Fruit fly (Drosophila melanogaster) whole organism, embryonic: ENCODE data around the gene Pdhb.
A peak's percentile ranks its signal among the peaks of the same experiment; 100 is the strongest.

Experiments used
- B-H2 ChIP-seq: fragments of 200-800 bp; sonication (Bioruptor generic); optimal IDR thresholded peaks from 2 replicates; lab custom pipeline; 2018; ENCODE audit warnings: missing biosample characterization, mild to moderate bottlenecking, missing genetic modification characterization
- BtbVII ChIP-seq: fragments of 200-800 bp; sonication (Bioruptor generic); optimal IDR thresholded peaks from 3 replicates; lab custom pipeline; 2017; ENCODE audit warnings: missing biosample characterization, mild to moderate bottlenecking, missing genetic modification characterization
- CG10147 ChIP-seq: fragments of 200-800 bp; sonication (Bioruptor generic); optimal IDR thresholded peaks from 2 replicates; lab custom pipeline; 2019; ENCODE audit warnings: missing biosample characterization, mild to moderate bottlenecking, missing genetic modification characterization, moderate library complexity
- CG12299 ChIP-seq: fragments of 200-800 bp; sonication (Bioruptor generic); optimal IDR thresholded peaks from 2 replicates; lab custom pipeline; 2018; ENCODE audit warnings: missing biosample characterization, mild to moderate bottlenecking, missing genetic modification characterization
- CG12391 ChIP-seq: fragments of 200-800 bp; sonication (Bioruptor generic); optimal IDR thresholded peaks from 3 replicates; lab custom pipeline; 2018; ENCODE audit warnings: missing biosample characterization, mild to moderate bottlenecking, missing genetic modification characterization, moderate library complexity
- CG13624 ChIP-seq: fragments of 200-800 bp; sonication (Bioruptor generic); optimal IDR thresholded peaks from 2 replicates; lab custom pipeline; 2016; ENCODE audit warnings: missing biosample characterization, missing genetic modification characterization
- CG15269 ChIP-seq: fragments of 200-800 bp; sonication (Bioruptor generic); optimal IDR thresholded peaks from 2 replicates; lab custom pipeline; 2018; ENCODE audit warnings: missing biosample characterization, mild to moderate bottlenecking, missing genetic modification characterization, moderate library complexity
- CG16813 ChIP-seq: fragments of 200-800 bp; sonication (Bioruptor generic); IDR thresholded peaks from 3 replicates; pipeline ENCODE4 v1.3.6; 2022; ENCODE audit warnings: missing biosample characterization, missing genetic modification characterization; ENCODE audit not compliant: partially characterized antibody
- CG17568 ChIP-seq: fragments of 200-800 bp; sonication (Bioruptor generic); optimal IDR thresholded peaks from 2 replicates; lab custom pipeline; 2018; ENCODE audit warnings: missing biosample characterization, mild to moderate bottlenecking, missing genetic modification characterization, moderate library complexity
- CG1792 ChIP-seq: fragments of 200-800 bp; sonication (Bioruptor generic); optimal IDR thresholded peaks from 2 replicates; lab custom pipeline; 2016; ENCODE audit warnings: missing biosample characterization, missing genetic modification characterization
- CG2875 ChIP-seq: fragments of 200-800 bp; sonication (Bioruptor generic); optimal IDR thresholded peaks from 2 replicates; lab custom pipeline; 2017; ENCODE audit warnings: missing biosample characterization, mild to moderate bottlenecking, missing genetic modification characterization, missing genetic modification reagents
- CG31224 ChIP-seq: fragments of 200-800 bp; sonication (Bioruptor generic); IDR thresholded peaks from 2 replicates; pipeline ENCODE4 v1.3.6; 2022; ENCODE audit warnings: missing biosample characterization, missing genetic modification characterization
- CG34224 ChIP-seq: fragments of 200-800 bp; sonication (Bioruptor generic); IDR thresholded peaks from 3 replicates; pipeline ENCODE4 v1.3.6; 2022; ENCODE audit warnings: missing biosample characterization, missing genetic modification characterization; ENCODE audit not compliant: partially characterized antibody
- CG3995 ChIP-seq: fragments of 200-800 bp; sonication (Bioruptor generic); optimal IDR thresholded peaks from 3 replicates; lab custom pipeline; 2016; ENCODE audit warnings: missing biosample characterization, missing genetic modification characterization
- CG4424 ChIP-seq: fragments of 200-800 bp; sonication (Bioruptor generic); optimal IDR thresholded peaks from 3 replicates; lab custom pipeline; 2016; ENCODE audit warnings: missing biosample characterization, missing genetic modification characterization
- CG4617 ChIP-seq: fragments of 200-800 bp; sonication (Bioruptor generic); optimal IDR thresholded peaks from 3 replicates; lab custom pipeline; 2016; ENCODE audit warnings: missing biosample characterization, missing genetic modification characterization, borderline replicate concordance
- CG8388 ChIP-seq: fragments of 200-800 bp; sonication (Bioruptor generic); optimal IDR thresholded peaks from 2 replicates; lab custom pipeline; 2019; ENCODE audit warnings: missing biosample characterization, mild to moderate bottlenecking, missing genetic modification characterization, moderate library complexity
- Camta ChIP-seq: fragments of 200-800 bp; sonication (Bioruptor generic); optimal IDR thresholded peaks from 2 replicates; lab custom pipeline; 2016; ENCODE audit warnings: missing biosample characterization, missing genetic modification characterization
- CkIIα-i1 ChIP-seq: fragments of 200-800 bp; sonication (Bioruptor generic); IDR thresholded peaks from 2 replicates; pipeline ENCODE4 v1.3.6; 2022; ENCODE audit warnings: missing biosample characterization, missing genetic modification characterization
- CrebB ChIP-seq: fragments of 200-800 bp; sonication (Bioruptor generic); optimal IDR thresholded peaks from 3 replicates; lab custom pipeline; 2018; ENCODE audit warnings: missing biosample characterization, mild to moderate bottlenecking, missing genetic modification characterization
- Drgx ChIP-seq: fragments of 200-800 bp; sonication (Bioruptor generic); IDR thresholded peaks from 2 replicates; pipeline ENCODE4 v1.3.6; 2022; ENCODE audit warnings: missing biosample characterization, missing genetic modification characterization
- Eip74EF ChIP-seq, 2 experiments: fragments of 200-800 bp in 1 of 2; fragments of >200 bp in 1 of 2; sonication (Bioruptor generic) in 1 of 2; optimal IDR thresholded peaks; 2 replicates each; lab custom pipeline; 2017 to 2019; ENCODE audit warnings: missing biosample characterization in 2 of 2, missing genetic modification characterization in 2 of 2, mild to moderate bottlenecking in 1 of 2, moderate library complexity in 1 of 2
- HLH54F ChIP-seq: fragments of 200-800 bp; sonication (Bioruptor generic); optimal IDR thresholded peaks from 3 replicates; lab custom pipeline; 2016; ENCODE audit warnings: missing biosample characterization, missing genetic modification characterization
- HmgZ ChIP-seq: fragments of 200-800 bp; sonication (Bioruptor generic); optimal IDR thresholded peaks from 2 replicates; lab custom pipeline; 2018; ENCODE audit warnings: missing biosample characterization, mild to moderate bottlenecking, missing genetic modification characterization
- Hmx ChIP-seq: fragments of 200-800 bp; sonication (Bioruptor generic); optimal IDR thresholded peaks from 2 replicates; lab custom pipeline; 2016; ENCODE audit warnings: missing biosample characterization, missing genetic modification characterization
- Hr51 ChIP-seq, 2 experiments: fragments of 200-800 bp; sonication (Bioruptor generic); optimal IDR thresholded peaks; 2 replicates in 1 of 2; 3 replicates in 1 of 2; lab custom pipeline; 2016 to 2018; ENCODE audit warnings: missing biosample characterization in 2 of 2, missing genetic modification characterization in 2 of 2, mild to moderate bottlenecking in 1 of 2, moderate library complexity in 1 of 2
- Nf-YB ChIP-seq: fragments of 200-800 bp; sonication (Bioruptor generic); optimal IDR thresholded peaks from 3 replicates; lab custom pipeline; 2019; ENCODE audit warnings: missing biosample characterization, mild to moderate bottlenecking, missing genetic modification characterization, moderate library complexity
- Oaz ChIP-seq: fragments of 200-800 bp; sonication (Bioruptor generic); IDR thresholded peaks from 2 replicates; pipeline ENCODE4 v1.3.6; 2022; ENCODE audit warnings: missing biosample characterization, missing genetic modification characterization
- Sox100B ChIP-seq: fragments of 200-800 bp; sonication (Bioruptor generic); optimal IDR thresholded peaks from 3 replicates; lab custom pipeline; 2018; ENCODE audit warnings: missing biosample characterization, mild to moderate bottlenecking, missing genetic modification characterization
- Sox102F ChIP-seq: fragments of 200-800 bp; sonication (Bioruptor generic); optimal IDR thresholded peaks from 2 replicates; lab custom pipeline; 2018; ENCODE audit warnings: missing biosample characterization, mild to moderate bottlenecking, missing genetic modification characterization, moderate library complexity
- YL-1 ChIP-seq: fragments of 200-800 bp; sonication (Bioruptor generic); optimal IDR thresholded peaks from 3 replicates; lab custom pipeline; 2017; ENCODE audit warnings: missing biosample characterization, mild to moderate bottlenecking, missing genetic modification characterization
- ac ChIP-seq: fragments of 200-800 bp; sonication (Bioruptor generic); optimal IDR thresholded peaks from 3 replicates; lab custom pipeline; 2017; ENCODE audit warnings: missing biosample characterization, mild to moderate bottlenecking, missing genetic modification characterization
- ato ChIP-seq: fragments of 200-800 bp; sonication (Bioruptor generic); IDR thresholded peaks from 2 replicates; pipeline ENCODE4 v1.3.6; 2022; ENCODE audit warnings: missing biosample characterization, missing genetic modification characterization; ENCODE audit not compliant: partially characterized antibody
- bigmax ChIP-seq: fragments of 200-800 bp; sonication (Bioruptor generic); optimal IDR thresholded peaks from 2 replicates; lab custom pipeline; 2018; ENCODE audit warnings: missing biosample characterization, mild to moderate bottlenecking, missing genetic modification characterization
- chif ChIP-seq, 2 experiments: fragments of 200-800 bp; sonication (Bioruptor generic); optimal IDR thresholded peaks; 3 replicates each; lab custom pipeline; 2016; ENCODE audit warnings: missing biosample characterization in 2 of 2, missing genetic modification characterization in 2 of 2
- dati ChIP-seq: fragments of 200-800 bp; sonication (Bioruptor generic); IDR thresholded peaks from 2 replicates; pipeline ENCODE4 v1.3.6; 2022; ENCODE audit warnings: missing biosample characterization, missing genetic modification characterization
- dmrt99B ChIP-seq: fragments of 200-800 bp; sonication (Bioruptor generic); optimal IDR thresholded peaks from 2 replicates; lab custom pipeline; 2018; ENCODE audit warnings: missing biosample characterization, mild to moderate bottlenecking, missing genetic modification characterization, moderate library complexity
- eyg ChIP-seq: fragments of 200-800 bp; sonication (Bioruptor generic); optimal IDR thresholded peaks from 3 replicates; lab custom pipeline; 2016; ENCODE audit warnings: missing biosample characterization, missing genetic modification characterization
- gro ChIP-seq: fragments of 200-800 bp; sonication (Bioruptor generic); optimal IDR thresholded peaks from 2 replicates; lab custom pipeline; 2016; ENCODE audit warnings: missing biosample characterization, missing genetic modification characterization
- h ChIP-seq: fragments of >200 bp; optimal IDR thresholded peaks from 2 replicates; lab custom pipeline; 2017
- luna ChIP-seq: fragments of 200-800 bp; sonication (Bioruptor generic); optimal IDR thresholded peaks from 2 replicates; lab custom pipeline; 2016; ENCODE audit warnings: missing biosample characterization, missing genetic modification characterization
- nom ChIP-seq: fragments of 200-800 bp; sonication (Bioruptor generic); optimal IDR thresholded peaks from 2 replicates; lab custom pipeline; 2017; ENCODE audit warnings: missing biosample characterization, missing genetic modification characterization, mild to moderate bottlenecking, moderate library complexity, missing genetic modification reagents
- pho ChIP-seq: fragments of 200-800 bp; sonication (Bioruptor generic); optimal IDR thresholded peaks from 2 replicates; lab custom pipeline; 2016; ENCODE audit warnings: missing biosample characterization, missing genetic modification characterization
- pzg ChIP-seq: fragments of 200-800 bp; sonication (Bioruptor generic); optimal IDR thresholded peaks from 3 replicates; lab custom pipeline; 2018; ENCODE audit warnings: missing biosample characterization, mild to moderate bottlenecking, missing genetic modification characterization, moderate library complexity
- so ChIP-seq: fragments of 200-800 bp; sonication (Bioruptor generic); IDR thresholded peaks from 3 replicates; pipeline ENCODE4 v1.3.6; 2022; ENCODE audit warnings: missing biosample characterization, missing genetic modification characterization
- sqz ChIP-seq: fragments of 200-800 bp; sonication (Bioruptor generic); optimal IDR thresholded peaks from 3 replicates; lab custom pipeline; 2018; ENCODE audit warnings: missing biosample characterization, mild to moderate bottlenecking, missing genetic modification characterization
- sug ChIP-seq: fragments of 200-800 bp; optimal IDR thresholded peaks from 2 replicates; lab custom pipeline; 2019; ENCODE audit warnings: missing biosample characterization, mild to moderate bottlenecking, missing genetic modification characterization, moderate library complexity
- trem ChIP-seq: fragments of 200-800 bp; optimal IDR thresholded peaks from 3 replicates; lab custom pipeline; 2019; ENCODE audit warnings: missing biosample characterization, mild to moderate bottlenecking, missing genetic modification characterization, moderate library complexity

The Pdhb gene

dm6 chr3R:29122817-29123611 is 10.1 kb downstream of the Pdhb start, which contains the start of the genes yem and Ctl2 (continued):
- peak; percentile 25 for TF ChIP-seq Nf-YB (GFP tag; lab: Kevin White, UChicago)
- peak; percentile 62 for TF ChIP-seq eyg (GFP tag; lab: Kevin White, UChicago)
- peak; percentile 75 to 84 for TF ChIP-seq chif (GFP tag; optimal IDR thresholded peaks at IDR 0.05; lab: Kevin White, UChicago)
- TF ChIP-seq bigmax (GFP tag; lab: Kevin White, UChicago), result no peak
- peak; percentile 31 for TF ChIP-seq luna (GFP tag; lab: Kevin White, UChicago)
- TF ChIP-seq dmrt99B (tag; lab: Kevin White, UChicago), result peak; percentile 6
- TF ChIP-seq CG2875 (GFP tag; lab: Kevin White, UChicago), result no peak
- no peak; the same call in none of the 2 replicates for TF ChIP-seq CG31224 (GFP tag; lab: Robert Waterston, UW)
- TF ChIP-seq B-H2 (GFP tag; lab: Kevin White, UChicago), result peak; percentile 58
- TF ChIP-seq Camta (GFP tag; lab: Kevin White, UChicago), result peak; percentile 80
- peak; percentile 91 for TF ChIP-seq pho (GFP tag; lab: Kevin White, UChicago)
- peak; percentile 34 for TF ChIP-seq BtbVII (GFP tag; lab: Kevin White, UChicago)
- no peak for TF ChIP-seq Sox100B (GFP tag; lab: Kevin White, UChicago)
- peak; percentile 58 to 86 for TF ChIP-seq Hr51 (GFP tag; optimal IDR thresholded peaks at IDR 0.05; lab: Kevin White, UChicago)
- TF ChIP-seq HLH54F, result peak; percentile 93
- peak; percentile 60 for TF ChIP-seq YL-1 (GFP tag; lab: Kevin White, UChicago)
- TF ChIP-seq h (lab: Kevin White, UChicago), result no peak
- peak; percentile 77 for TF ChIP-seq CG4424 (GFP tag; lab: Kevin White, UChicago)
- no peak for TF ChIP-seq CG17568 (GFP tag; lab: Kevin White, UChicago)
- TF ChIP-seq trem (tag; lab: Kevin White, UChicago), result peak; percentile 48
- no peak for TF ChIP-seq Hmx (GFP tag; lab: Kevin White, UChicago)
- peak; percentile 77 for TF ChIP-seq CG1792 (GFP tag; lab: Kevin White, UChicago)
- peak; percentile 76 for TF ChIP-seq sug
- no peak for TF ChIP-seq CrebB (tag; lab: Kevin White, UChicago)
- TF ChIP-seq sqz (GFP tag; lab: Kevin White, UChicago), result no peak
- TF ChIP-seq CG10147 (GFP tag; lab: Kevin White, UChicago), result peak; percentile 51
- no peak for TF ChIP-seq CkIIα-i1 (GFP tag; lab: Robert Waterston, UW)
- TF ChIP-seq Sox102F (GFP tag; lab: Kevin White, UChicago), result peak; percentile 59
- TF ChIP-seq Oaz, result peak; percentile 30; the same call in 1 of the 2 replicates
- peak; percentile 63 for TF ChIP-seq CG15269 (tag; lab: Kevin White, UChicago)
- no peak for TF ChIP-seq ac
- TF ChIP-seq Drgx (GFP tag; lab: Robert Waterston, UW), result peak; percentile 44
- peak; percentile 65 for TF ChIP-seq HmgZ (tag; lab: Kevin White, UChicago)
- TF ChIP-seq CG3995, result peak; percentile 95
- TF ChIP-seq CG8388 (GFP tag; lab: Kevin White, UChicago), result peak; percentile 41
- no peak; the same call in 2 of the 3 replicates for TF ChIP-seq CG34224 (GFP tag; lab: Robert Waterston, UW)
- TF ChIP-seq pzg (GFP tag; lab: Kevin White, UChicago), result peak; percentile 73
- TF ChIP-seq CG12391 (tag; lab: Kevin White, UChicago), result peak; percentile 72
- no peak for TF ChIP-seq dati
- TF ChIP-seq CG13624 (GFP tag; lab: Kevin White, UChicago), result peak; percentile 87
- peak; percentile 7; the same call in 1 of the 3 replicates for TF ChIP-seq CG16813 (GFP tag; lab: Robert Waterston, UW)
- TF ChIP-seq gro (GFP tag; lab: Kevin White, UChicago), result peak; percentile 84
- TF ChIP-seq nom (GFP tag; lab: Kevin White, UChicago), result peak; percentile 16
- TF ChIP-seq CG12299, result no peak
- TF ChIP-seq so (GFP tag; lab: Robert Waterston, UW), result peak; percentile 38; the same call in 1 of the 3 replicates
- TF ChIP-seq ato, result peak; percentile 5; the same call in 1 of the 2 replicates
- peak; percentile 23 for TF ChIP-seq CG4617 (GFP tag; lab: Kevin White, UChicago)
- TF ChIP-seq Eip74EF (GFP tag; optimal IDR thresholded peaks at IDR 0.05; lab: Kevin White, UChicago), result no peak
